Fruit fly (Drosophila melanogaster) whole organism, embryonic: ENCODE data around the gene CG31638.

Experiments used
- Atf3 ChIP-seq: fragments of 200-800 bp; sonication (Bioruptor generic); optimal IDR thresholded peaks from 3 replicates; lab custom pipeline; 2016; ENCODE audit warnings: missing biosample characterization, missing genetic modification characterization
- Blimp-1 ChIP-seq: fragments of 200-800 bp; sonication (Bioruptor generic); optimal IDR thresholded peaks from 3 replicates; lab custom pipeline; 2018; ENCODE audit warnings: missing biosample characterization, missing genetic modification characterization, mild to moderate bottlenecking, moderate library complexity, missing genetic modification reagents
- CG11247 ChIP-seq: fragments of 200-800 bp; sonication (Bioruptor generic); IDR thresholded peaks from 2 replicates; pipeline ENCODE4 v1.3.6; 2022; ENCODE audit warnings: missing biosample characterization, missing genetic modification characterization
- CG14860 ChIP-seq: fragments of 200-800 bp; sonication (Bioruptor generic); IDR thresholded peaks from 3 replicates; pipeline ENCODE4 v1.3.6; 2022; ENCODE audit warnings: missing biosample characterization, missing genetic modification characterization; ENCODE audit not compliant: partially characterized antibody
- CG15269 ChIP-seq: fragments of 200-800 bp; sonication (Bioruptor generic); optimal IDR thresholded peaks from 2 replicates; lab custom pipeline; 2018; ENCODE audit warnings: missing biosample characterization, mild to moderate bottlenecking, missing genetic modification characterization, moderate library complexity
- CG1602 ChIP-seq: fragments of 200-800 bp; sonication (Bioruptor generic); optimal IDR thresholded peaks from 3 replicates; lab custom pipeline; 2016; ENCODE audit warnings: missing biosample characterization, missing genetic modification characterization
- CG17361 ChIP-seq: fragments of 200-800 bp; sonication (Bioruptor generic); IDR thresholded peaks from 3 replicates; pipeline ENCODE4 v1.3.6; 2022; ENCODE audit warnings: missing biosample characterization, missing genetic modification characterization
- CG1792 ChIP-seq: fragments of 200-800 bp; sonication (Bioruptor generic); optimal IDR thresholded peaks from 2 replicates; lab custom pipeline; 2016; ENCODE audit warnings: missing biosample characterization, missing genetic modification characterization
- CG18262 ChIP-seq: fragments of 200-800 bp; optimal IDR thresholded peaks from 3 replicates; lab custom pipeline; 2019; ENCODE audit warnings: missing biosample characterization, mild to moderate bottlenecking, missing genetic modification characterization, moderate library complexity
- CG18476 ChIP-seq: fragments of 200-800 bp; sonication (Bioruptor generic); optimal IDR thresholded peaks from 2 replicates; lab custom pipeline; 2016; ENCODE audit warnings: missing biosample characterization, mild to moderate bottlenecking, missing genetic modification characterization
- CG2202 ChIP-seq: fragments of 200-800 bp; sonication (Bioruptor generic); optimal IDR thresholded peaks from 2 replicates; lab custom pipeline; 2018; ENCODE audit warnings: missing biosample characterization, mild to moderate bottlenecking, missing genetic modification characterization
- CG34376 ChIP-seq: fragments of 200-800 bp; sonication (Bioruptor generic); optimal IDR thresholded peaks from 2 replicates; lab custom pipeline; 2018; ENCODE audit warnings: missing biosample characterization, mild to moderate bottlenecking, missing genetic modification characterization
- CG4282 ChIP-seq: fragments of 200-800 bp; sonication (Bioruptor generic); optimal IDR thresholded peaks from 2 replicates; lab custom pipeline; 2016; ENCODE audit warnings: missing biosample characterization, missing genetic modification characterization
- CG4404 ChIP-seq: fragments of 200-800 bp; sonication (Bioruptor generic); IDR thresholded peaks from 2 replicates; pipeline ENCODE4 v1.3.6; 2022; ENCODE audit warnings: missing biosample characterization, missing genetic modification characterization
- CG7963 ChIP-seq: fragments of 200-800 bp; sonication (Bioruptor generic); IDR thresholded peaks from 3 replicates; pipeline ENCODE4 v1.3.6; 2022; ENCODE audit warnings: missing biosample characterization, missing genetic modification characterization; ENCODE audit not compliant: partially characterized antibody
- CG8944 ChIP-seq: fragments of 200-800 bp; sonication (Bioruptor generic); optimal IDR thresholded peaks from 3 replicates; lab custom pipeline; 2016; ENCODE audit warnings: missing biosample characterization, missing genetic modification characterization
- CG9215 ChIP-seq: fragments of 200-800 bp; sonication (Bioruptor generic); IDR thresholded peaks from 2 replicates; pipeline ENCODE4 v1.3.6; 2022; ENCODE audit warnings: missing biosample characterization, missing genetic modification characterization
- CTCF ChIP-seq: fragments of 200-800 bp; sonication (Bioruptor generic); optimal IDR thresholded peaks from 2 replicates; lab custom pipeline; 2017; ENCODE audit warnings: missing biosample characterization, mild to moderate bottlenecking, missing genetic modification characterization, moderate library complexity
- CkIIα-i1 ChIP-seq: fragments of 200-800 bp; sonication (Bioruptor generic); IDR thresholded peaks from 2 replicates; pipeline ENCODE4 v1.3.6; 2022; ENCODE audit warnings: missing biosample characterization, missing genetic modification characterization
- D19B ChIP-seq: fragments of 200-800 bp; sonication (Bioruptor generic); optimal IDR thresholded peaks from 2 replicates; lab custom pipeline; 2017; ENCODE audit warnings: missing biosample characterization, mild to moderate bottlenecking, missing genetic modification characterization
- Dfd ChIP-seq, 2 experiments: fragments of >200 bp; optimal IDR thresholded peaks; 2 replicates each; lab custom pipeline; 2017; ENCODE audit warnings: missing biosample characterization in 2 of 2, missing genetic modification characterization in 2 of 2
- Dip2 ChIP-seq: fragments of 200-800 bp; sonication (Bioruptor generic); IDR thresholded peaks from 2 replicates; pipeline ENCODE4 v1.3.6; 2022; ENCODE audit warnings: missing biosample characterization, missing genetic modification characterization
- Fer1 ChIP-seq: fragments of 200-800 bp; sonication (Bioruptor generic); optimal IDR thresholded peaks from 2 replicates; lab custom pipeline; 2017; ENCODE audit warnings: missing biosample characterization, mild to moderate bottlenecking, missing genetic modification characterization
- Fer2 ChIP-seq: fragments of 200-800 bp; sonication (Bioruptor generic); optimal IDR thresholded peaks from 2 replicates; lab custom pipeline; 2018; ENCODE audit warnings: missing biosample characterization, mild to moderate bottlenecking, missing genetic modification characterization, moderate library complexity
- H15 ChIP-seq: fragments of 200-800 bp; sonication (Bioruptor generic); IDR thresholded peaks from 3 replicates; pipeline ENCODE4 v1.3.6; 2022; ENCODE audit warnings: missing biosample characterization, missing genetic modification characterization
- Lhr ChIP-seq: fragments of 200-800 bp; sonication (Bioruptor generic); optimal IDR thresholded peaks from 3 replicates; lab custom pipeline; 2017; ENCODE audit warnings: mild to moderate bottlenecking, missing biosample characterization, missing genetic modification reagents, missing genetic modification characterization
- Max ChIP-seq: fragments of 200-800 bp; sonication (Bioruptor generic); optimal IDR thresholded peaks from 2 replicates; lab custom pipeline; 2016; ENCODE audit warnings: missing biosample characterization, mild to moderate bottlenecking, missing genetic modification characterization
- Mes4 ChIP-seq: fragments of 200-800 bp; sonication (Bioruptor generic); optimal IDR thresholded peaks from 2 replicates; lab custom pipeline; 2016; ENCODE audit warnings: missing biosample characterization, missing genetic modification characterization
- Poxn ChIP-seq: fragments of 200-800 bp; sonication (Bioruptor generic); IDR thresholded peaks from 2 replicates; pipeline ENCODE4 v1.3.6; 2022; ENCODE audit warnings: missing biosample characterization, missing genetic modification characterization
- Six4 ChIP-seq: fragments of 200-800 bp; sonication (Bioruptor generic); optimal IDR thresholded peaks from 2 replicates; lab custom pipeline; 2016; ENCODE audit warnings: missing biosample characterization, missing genetic modification characterization
- Vsx1 ChIP-seq: fragments of 200-800 bp; sonication (Bioruptor generic); optimal IDR thresholded peaks from 2 replicates; lab custom pipeline; 2017; ENCODE audit warnings: missing biosample characterization, mild to moderate bottlenecking, missing genetic modification characterization, missing genetic modification reagents
- chif ChIP-seq, 2 experiments: fragments of 200-800 bp; sonication (Bioruptor generic); optimal IDR thresholded peaks; 3 replicates each; lab custom pipeline; 2016; ENCODE audit warnings: missing biosample characterization in 2 of 2, missing genetic modification characterization in 2 of 2
- chn ChIP-seq: fragments of 200-800 bp; sonication (Bioruptor generic); optimal IDR thresholded peaks from 2 replicates; lab custom pipeline; 2016; ENCODE audit warnings: missing biosample characterization, missing genetic modification characterization
- ci ChIP-seq: fragments of 200-800 bp; sonication (Bioruptor generic); IDR thresholded peaks from 3 replicates; pipeline ENCODE4 v1.3.6; 2022; ENCODE audit warnings: missing biosample characterization, missing genetic modification characterization
- cwo ChIP-seq: fragments of 200-800 bp; sonication (Bioruptor generic); optimal IDR thresholded peaks from 3 replicates; lab custom pipeline; 2017; ENCODE audit warnings: missing biosample characterization, missing genetic modification characterization, mild to moderate bottlenecking, moderate library complexity, missing genetic modification reagents
- dan ChIP-seq: fragments of 200-800 bp; sonication (Bioruptor generic); IDR thresholded peaks from 2 replicates; pipeline ENCODE4 v1.3.6; 2022; ENCODE audit warnings: missing biosample characterization, missing genetic modification characterization
- ems ChIP-seq: fragments of 200-800 bp; sonication (Bioruptor generic); optimal IDR thresholded peaks from 3 replicates; lab custom pipeline; 2016; ENCODE audit warnings: missing biosample characterization, missing genetic modification characterization
- ftz-f1 ChIP-seq: fragments of 200-800 bp; sonication (Bioruptor generic); optimal IDR thresholded peaks from 2 replicates; lab custom pipeline; 2016; ENCODE audit warnings: missing biosample characterization, missing genetic modification characterization
- fu2 ChIP-seq: fragments of 200-800 bp; sonication (Bioruptor generic); optimal IDR thresholded peaks from 2 replicates; lab custom pipeline; 2016; ENCODE audit warnings: missing biosample characterization, missing genetic modification characterization
- grau ChIP-seq: fragments of 200-800 bp; optimal IDR thresholded peaks from 3 replicates; lab custom pipeline; 2019; ENCODE audit warnings: missing biosample characterization, mild to moderate bottlenecking, missing genetic modification characterization, moderate library complexity
- gsb ChIP-seq: fragments of 200-800 bp; sonication (Bioruptor generic); IDR thresholded peaks from 2 replicates; pipeline ENCODE4 v1.3.6; 2022; ENCODE audit warnings: missing biosample characterization, missing genetic modification characterization
- kah ChIP-seq: fragments of 200-800 bp; sonication (Bioruptor generic); optimal IDR thresholded peaks from 2 replicates; lab custom pipeline; 2018; ENCODE audit warnings: missing biosample characterization, mild to moderate bottlenecking, missing genetic modification characterization
- lbe ChIP-seq: fragments of 200-800 bp; sonication (Bioruptor generic); optimal IDR thresholded peaks from 2 replicates; lab custom pipeline; 2016; ENCODE audit warnings: missing biosample characterization, mild to moderate bottlenecking, missing genetic modification characterization
- row ChIP-seq: fragments of 200-800 bp; sonication (Bioruptor generic); IDR thresholded peaks from 3 replicates; pipeline ENCODE4 v1.3.6; 2022; ENCODE audit warnings: missing biosample characterization, missing genetic modification characterization
- seq ChIP-seq: fragments of 200-800 bp; sonication (Bioruptor generic); IDR thresholded peaks from 2 replicates; pipeline ENCODE4 v1.3.6; 2022; ENCODE audit warnings: missing biosample characterization, missing genetic modification characterization
- sqz ChIP-seq: fragments of 200-800 bp; sonication (Bioruptor generic); optimal IDR thresholded peaks from 3 replicates; lab custom pipeline; 2018; ENCODE audit warnings: missing biosample characterization, mild to moderate bottlenecking, missing genetic modification characterization
- tio ChIP-seq: fragments of 200-800 bp; sonication (Bioruptor generic); optimal IDR thresholded peaks from 2 replicates; lab custom pipeline; 2017; ENCODE audit warnings: missing biosample characterization, missing genetic modification characterization, inconsistent platforms
- tna ChIP-seq: fragments of 200-800 bp; sonication (Bioruptor generic); IDR thresholded peaks from 2 replicates; pipeline ENCODE4 v1.3.6; 2022; ENCODE audit warnings: missing biosample characterization, missing genetic modification characterization; ENCODE audit not compliant: partially characterized antibody
- vvl ChIP-seq: fragments of 200-800 bp; sonication (Bioruptor generic); IDR thresholded peaks from 2 replicates; pipeline ENCODE4 v1.3.6; 2022; ENCODE audit warnings: missing biosample characterization, missing genetic modification characterization

CG31638 gene

DNA sequence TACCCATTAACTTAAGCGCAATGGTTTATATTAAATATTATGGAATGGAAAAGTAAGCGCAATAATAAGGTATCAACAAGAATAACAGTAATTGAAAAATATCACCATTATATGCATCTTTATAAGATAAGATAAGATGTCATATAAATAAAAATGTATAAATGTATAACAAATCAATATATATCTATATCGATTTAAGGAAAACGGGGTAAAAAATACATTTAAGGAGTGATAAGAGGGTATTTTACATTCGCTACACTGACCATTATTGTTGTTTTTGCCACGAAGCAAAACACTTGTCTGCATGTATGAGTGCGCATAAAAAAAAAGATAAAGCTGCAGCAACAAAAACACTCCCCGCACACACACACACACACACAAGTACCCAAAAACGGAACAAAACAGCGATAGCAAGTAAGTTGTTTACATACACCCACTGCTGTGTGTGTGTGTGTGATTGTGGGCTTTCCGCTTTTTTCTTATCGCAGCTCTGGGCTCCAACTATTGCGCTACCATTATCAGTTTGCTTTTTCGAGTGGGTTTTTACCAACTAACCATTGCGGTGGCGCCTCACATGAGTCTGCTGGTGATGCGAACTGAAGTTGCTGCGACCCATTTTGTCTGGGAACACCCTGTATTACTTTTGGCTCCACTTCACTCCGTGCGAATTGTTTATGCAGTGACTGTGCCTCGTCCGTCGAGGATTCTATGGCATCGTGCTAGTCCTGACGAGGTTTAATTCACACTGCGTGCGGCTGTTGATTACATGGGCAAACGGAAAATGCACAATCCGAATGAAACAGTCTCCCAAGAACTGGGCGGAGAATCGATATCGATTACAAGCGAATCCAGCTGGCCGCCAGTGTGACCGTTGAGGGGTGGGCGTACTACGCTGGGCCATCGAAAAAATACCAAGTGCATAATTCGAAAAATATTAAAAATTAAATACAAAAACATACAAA is 17.5 kb upstream of the CG31638 start, which contains the start of gene mmy (continued):
- peak; percentile 98 for TF ChIP-seq sqz (GFP tag; lab: Kevin White, UChicago)
- no peak for TF ChIP-seq ems (GFP tag; lab: Kevin White, UChicago)
- peak; percentile 53 for TF ChIP-seq Mes4 (GFP tag; lab: Kevin White, UChicago)
- peak; percentile 98 for TF ChIP-seq D19B (GFP tag; lab: Kevin White, UChicago)
- peak; percentile 29 for TF ChIP-seq ftz-f1 (GFP tag; lab: Kevin White, UChicago)
- TF ChIP-seq dan (GFP tag; lab: Robert Waterston, UW), result no peak
- TF ChIP-seq CG2202 (tag; lab: Kevin White, UChicago), result no peak
- TF ChIP-seq CG18262 (tag; lab: Kevin White, UChicago), result peak; percentile 68
- TF ChIP-seq lbe (GFP tag; lab: Kevin White, UChicago), result peak; percentile 57
- TF ChIP-seq CG18476, result peak; percentile 38
- no peak for TF ChIP-seq Dfd (GFP tag; optimal IDR thresholded peaks at IDR 0.05; lab: Kevin White, UChicago)
- TF ChIP-seq gsb (GFP tag; lab: Robert Waterston, UW), result no peak
- TF ChIP-seq cwo (GFP tag; lab: Kevin White, UChicago), result peak; percentile 26
- peak; percentile 73 for TF ChIP-seq grau (tag; lab: Kevin White, UChicago)
- peak; percentile 27 for TF ChIP-seq tio (GFP tag; lab: Kevin White, UChicago)
- TF ChIP-seq ci (GFP tag; lab: Robert Waterston, UW), result peak; percentile 62; the same call in 1 of the 3 replicates
- no peak for TF ChIP-seq H15
- TF ChIP-seq Fer1, result peak; percentile 38
- TF ChIP-seq vvl (GFP tag; lab: Robert Waterston, UW), result peak; percentile 37
- peak; percentile 56 for TF ChIP-seq CG17361 (GFP tag; lab: Robert Waterston, UW)
- TF ChIP-seq Six4 (GFP tag; lab: Kevin White, UChicago), result no peak
- no peak for TF ChIP-seq Poxn (GFP tag; lab: Robert Waterston, UW)
- TF ChIP-seq CTCF, result peak; percentile 64
- peak; percentile 41; the same call in 2 of the 3 replicates for TF ChIP-seq CG14860 (GFP tag; lab: Robert Waterston, UW)
- TF ChIP-seq tna (GFP tag; lab: Robert Waterston, UW), result peak; percentile 68; the same call in 1 of the 2 replicates
- TF ChIP-seq CG34376, result peak; percentile 98
- peak; percentile 72 for TF ChIP-seq CG15269
- no peak for TF ChIP-seq Fer2 (tag; lab: Kevin White, UChicago)
- no peak for TF ChIP-seq Max (GFP tag; lab: Kevin White, UChicago)
- TF ChIP-seq Blimp-1 (GFP tag; lab: Kevin White, UChicago), result peak; percentile 43
- TF ChIP-seq CG4404 (GFP tag; lab: Robert Waterston, UW), result no peak
- TF ChIP-seq kah (GFP tag; lab: Kevin White, UChicago), result peak; percentile 19
- TF ChIP-seq CkIIα-i1 (GFP tag; lab: Robert Waterston, UW), result no peak
- peak; percentile 27; the same call in 1 of the 2 replicates for TF ChIP-seq seq (GFP tag; lab: Robert Waterston, UW)
- TF ChIP-seq Vsx1 (GFP tag; lab: Kevin White, UChicago), result no peak
- no peak for TF ChIP-seq chn (GFP tag; lab: Kevin White, UChicago)
- peak; percentile 21 for TF ChIP-seq CG1602 (GFP tag; lab: Kevin White, UChicago)
- no peak for TF ChIP-seq CG7963 (GFP tag; lab: Robert Waterston, UW)
- TF ChIP-seq chif (GFP tag; optimal IDR thresholded peaks at IDR 0.05; lab: Kevin White, UChicago), result no peak
- no peak for TF ChIP-seq Atf3 (GFP tag; lab: Kevin White, UChicago)
- TF ChIP-seq CG1792 (GFP tag; lab: Kevin White, UChicago), result no peak
- peak; percentile 8 for TF ChIP-seq CG4282 (GFP tag; lab: Kevin White, UChicago)
- TF ChIP-seq CG9215 (GFP tag; lab: Robert Waterston, UW), result 0 out of 2 replicates have a peak, but pooled peaks have one; percentile 5
- TF ChIP-seq row (GFP tag; lab: Robert Waterston, UW), result peak; percentile 74
- TF ChIP-seq fu2 (GFP tag; lab: Kevin White, UChicago), result peak; percentile 5
- TF ChIP-seq CG8944, result peak; percentile 19
- TF ChIP-seq Lhr (GFP tag; lab: Kevin White, UChicago), result no peak
- TF ChIP-seq CG11247, result no peak
- no peak for TF ChIP-seq Dip2
